Comparison of ENCODE assay signal across 1 fruit fly cellular context in the genomic region with DNA sequence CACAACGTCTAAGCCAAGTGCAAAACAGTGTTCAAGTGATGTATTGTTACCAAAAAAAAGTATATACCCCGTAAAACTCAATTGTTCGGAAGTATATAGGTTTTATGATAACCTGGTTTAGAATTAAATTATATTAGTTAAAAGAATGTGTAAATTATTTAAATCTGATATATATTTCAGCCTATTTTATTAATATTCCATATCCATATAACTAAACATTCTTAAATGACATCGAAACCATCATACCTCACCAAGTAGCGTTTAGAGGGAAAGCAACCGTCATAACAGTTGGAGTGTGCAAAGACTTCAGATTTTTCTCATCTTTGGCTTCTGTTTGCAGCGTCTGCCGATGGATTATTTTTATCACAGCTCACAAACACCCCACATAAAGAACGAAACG.
TF ChIP-seq lines count a peak whose summit lies in the region.

No protein-coding gene starts in this region.

TF ChIP-seq in whole organism, embryonic, 481 proteins besides CTCF, POLR2A, EP300 and RAD21 (continued from another document and continues in another):
- TF ChIP-seq CG11398 (GFP tag; optimal IDR thresholded peaks at IDR 0.05; lab: Kevin White, UChicago), result no peak
- TF ChIP-seq Ptx1 (GFP tag; IDR thresholded peaks at IDR 0.05; lab: Robert Waterston, UW), result peak; percentile 86
- no peak for TF ChIP-seq Trl (optimal IDR thresholded peaks at IDR 0.05; lab: Kevin White, UChicago)
- TF ChIP-seq Trl (GFP tag; optimal IDR thresholded peaks at IDR 0.05; lab: Kevin White, UChicago), result peak; percentile 14
- TF ChIP-seq dmrt99B (tag; optimal IDR thresholded peaks at IDR 0.05; lab: Kevin White, UChicago), result peak; percentile 90
- no peak for TF ChIP-seq fu2 (GFP tag; optimal IDR thresholded peaks at IDR 0.05; lab: Kevin White, UChicago)
- TF ChIP-seq chn (GFP tag; optimal IDR thresholded peaks at IDR 0.05; lab: Kevin White, UChicago), result peak; percentile 19
- TF ChIP-seq so (GFP tag; IDR thresholded peaks at IDR 0.05; lab: Robert Waterston, UW), result peak; percentile 84
- TF ChIP-seq ATbp (GFP tag; optimal IDR thresholded peaks at IDR 0.05; lab: Kevin White, UChicago), result peak; percentile 71
- peak; percentile 79 for TF ChIP-seq sens (GFP tag; lab: Kevin White, UChicago)
- TF ChIP-seq crp (GFP tag; optimal IDR thresholded peaks at IDR 0.05; lab: Kevin White, UChicago), result no peak
- peak; percentile 11 for TF ChIP-seq cato (GFP tag; optimal IDR thresholded peaks at IDR 0.05; lab: Kevin White, UChicago; ENCODE audit: borderline replicate concordance)
- TF ChIP-seq Dad (GFP tag; optimal IDR thresholded peaks at IDR 0.05; lab: Kevin White, UChicago), result no peak
- TF ChIP-seq Gug (GFP tag; IDR thresholded peaks at IDR 0.05; lab: Robert Waterston, UW), result peak; percentile 45; the same call in 1 of the 4 replicates
- TF ChIP-seq Elba2 (GFP tag; optimal IDR thresholded peaks at IDR 0.05; lab: Kevin White, UChicago), result no peak
- no peak for TF ChIP-seq CG4328 (GFP tag; optimal IDR thresholded peaks at IDR 0.05; lab: Kevin White, UChicago)
- peak; percentile 69 for TF ChIP-seq sug (tag; optimal IDR thresholded peaks at IDR 0.05; lab: Kevin White, UChicago)
- peak; percentile 77 for TF ChIP-seq az2 (GFP tag; optimal IDR thresholded peaks at IDR 0.05; lab: Kevin White, UChicago)
- TF ChIP-seq CG9932 (GFP tag; IDR thresholded peaks at IDR 0.05; lab: Robert Waterston, UW), result peak; percentile 77
- TF ChIP-seq fd96Cb (tag; optimal IDR thresholded peaks at IDR 0.05; lab: Kevin White, UChicago), result peak; percentile 82
- TF ChIP-seq sima (GFP tag; optimal IDR thresholded peaks at IDR 0.05; lab: Kevin White, UChicago), result no peak
- peak; percentile 92 for TF ChIP-seq Sox102F (GFP tag; optimal IDR thresholded peaks at IDR 0.05; lab: Kevin White, UChicago)
- TF ChIP-seq grau (tag; optimal IDR thresholded peaks at IDR 0.05; lab: Kevin White, UChicago), result peak; percentile 87
- TF ChIP-seq zfh2 (GFP tag; optimal IDR thresholded peaks at IDR 0.05; lab: Kevin White, UChicago), result no peak
- peak; percentile 63 for TF ChIP-seq CG18764 (GFP tag; optimal IDR thresholded peaks at IDR 0.05; lab: Kevin White, UChicago)
- peak; percentile 62 for TF ChIP-seq CG8765 (GFP tag; IDR thresholded peaks at IDR 0.05; lab: Robert Waterston, UW)
- no peak for TF ChIP-seq p53 (GFP tag; optimal IDR thresholded peaks at IDR 0.05; lab: Kevin White, UChicago)
- TF ChIP-seq CG18476 (GFP tag; optimal IDR thresholded peaks at IDR 0.05; lab: Kevin White, UChicago), result peak; percentile 53
- peak; percentile 77 for TF ChIP-seq peb (GFP tag; IDR thresholded peaks at IDR 0.05; lab: Robert Waterston, UW)
- TF ChIP-seq Hr78 (GFP tag; optimal IDR thresholded peaks at IDR 0.05; lab: Kevin White, UChicago), result peak in 1 of 2 experiments; percentile 38
- TF ChIP-seq tap (tag; optimal IDR thresholded peaks at IDR 0.05; lab: Kevin White, UChicago), result peak; percentile 91
- TF ChIP-seq CG11696 (GFP tag; IDR thresholded peaks at IDR 0.05; lab: Robert Waterston, UW), result peak; percentile 68
- TF ChIP-seq CG34224 (GFP tag; IDR thresholded peaks at IDR 0.05; lab: Robert Waterston, UW; ENCODE audit: partially characterized antibody), result no peak
- TF ChIP-seq ssp (GFP tag; IDR thresholded peaks at IDR 0.05; lab: Robert Waterston, UW), result peak; percentile 69
- TF ChIP-seq CG9727 (GFP tag; optimal IDR thresholded peaks at IDR 0.05; lab: Kevin White, UChicago), result peak; percentile 83
- no peak for TF ChIP-seq Neu2 (GFP tag; optimal IDR thresholded peaks at IDR 0.05; lab: Kevin White, UChicago; ENCODE audit: borderline replicate concordance)
- TF ChIP-seq MBD-R2 (GFP tag; IDR thresholded peaks at IDR 0.05; lab: Robert Waterston, UW), result peak; percentile 35; the same call in 1 of the 2 replicates
- TF ChIP-seq CG12104 (GFP tag; optimal IDR thresholded peaks at IDR 0.05; lab: Kevin White, UChicago), result peak; percentile 73
- peak; percentile 72 for TF ChIP-seq onecut (GFP tag; IDR thresholded peaks at IDR 0.05; lab: Robert Waterston, UW)
- TF ChIP-seq sqz (GFP tag; optimal IDR thresholded peaks at IDR 0.05; lab: Kevin White, UChicago), result peak; percentile 80
- TF ChIP-seq CG5245 (GFP tag; optimal IDR thresholded peaks at IDR 0.05; lab: Kevin White, UChicago), result peak; percentile 67
- TF ChIP-seq nerfin-1 (tag; optimal IDR thresholded peaks at IDR 0.05; lab: Kevin White, UChicago), result peak; percentile 70
- TF ChIP-seq CG2120 (GFP tag; optimal IDR thresholded peaks at IDR 0.05; lab: Kevin White, UChicago), result peak; percentile 63
- TF ChIP-seq dpn (GFP tag; optimal IDR thresholded peaks at IDR 0.05; lab: Kevin White, UChicago), result peak in 1 of 2 experiments; percentile 73
- no peak for TF ChIP-seq her (GFP tag; optimal IDR thresholded peaks at IDR 0.05; lab: Kevin White, UChicago)
- peak; percentile 77 for TF ChIP-seq CG17385 (GFP tag; optimal IDR thresholded peaks at IDR 0.05; lab: Kevin White, UChicago)
- TF ChIP-seq CG15696 (tag; optimal IDR thresholded peaks at IDR 0.05; lab: Kevin White, UChicago), result peak; percentile 89
- no peak for TF ChIP-seq yki (optimal IDR thresholded peaks at IDR 0.05; lab: Kevin White, UChicago)
- TF ChIP-seq Hey (tag; optimal IDR thresholded peaks at IDR 0.05; lab: Kevin White, UChicago), result no peak
- no peak; the same call in 2 of the 3 replicates for TF ChIP-seq Optix (GFP tag; IDR thresholded peaks at IDR 0.05; lab: Robert Waterston, UW)
- peak; percentile 91 for TF ChIP-seq CG17829 (tag; optimal IDR thresholded peaks at IDR 0.05; lab: Kevin White, UChicago)
- TF ChIP-seq CG12391 (tag; optimal IDR thresholded peaks at IDR 0.05; lab: Kevin White, UChicago), result peak; percentile 89
- peak; percentile 55; the same call in 1 of the 2 replicates for TF ChIP-seq ro (GFP tag; IDR thresholded peaks at IDR 0.05; lab: Robert Waterston, UW)
- peak; percentile 93 for TF ChIP-seq CG2712 (tag; optimal IDR thresholded peaks at IDR 0.05; lab: Kevin White, UChicago)
- TF ChIP-seq BtbVII (GFP tag; optimal IDR thresholded peaks at IDR 0.05; lab: Kevin White, UChicago), result peak; percentile 44
- TF ChIP-seq CG7963 (GFP tag; IDR thresholded peaks at IDR 0.05; lab: Robert Waterston, UW; ENCODE audit: partially characterized antibody), result no peak
- TF ChIP-seq stc (GFP tag; IDR thresholded peaks at IDR 0.05; lab: Robert Waterston, UW), result peak; percentile 87
- TF ChIP-seq CG13296 (GFP tag; optimal IDR thresholded peaks at IDR 0.05; lab: Kevin White, UChicago), result peak; percentile 70
- TF ChIP-seq CG8290 (GFP tag; optimal IDR thresholded peaks at IDR 0.05; lab: Kevin White, UChicago), result peak; percentile 50
- TF ChIP-seq CG8290 (tag; optimal IDR thresholded peaks at IDR 0.05; lab: Kevin White, UChicago), result peak in 1 of 2 experiments; percentile 28
- peak; percentile 57; the same call in 1 of the 2 replicates for TF ChIP-seq CG6272 (GFP tag; IDR thresholded peaks at IDR 0.05; lab: Robert Waterston, UW)
- peak; percentile 84 for TF ChIP-seq phol (tag; optimal IDR thresholded peaks at IDR 0.05; lab: Kevin White, UChicago)
- TF ChIP-seq Sin3A (optimal IDR thresholded peaks at IDR 0.05; lab: Kevin White, UChicago), result no peak
- peak; percentile 62; the same call in 2 of the 3 replicates for TF ChIP-seq CG14050 (GFP tag; IDR thresholded peaks at IDR 0.05; lab: Robert Waterston, UW)
- TF ChIP-seq YL-1 (GFP tag; optimal IDR thresholded peaks at IDR 0.05; lab: Kevin White, UChicago), result no peak
- peak; percentile 88 for TF ChIP-seq Blimp-1 (GFP tag; optimal IDR thresholded peaks at IDR 0.05; lab: Kevin White, UChicago)
- TF ChIP-seq gcm (GFP tag; optimal IDR thresholded peaks at IDR 0.05; lab: Kevin White, UChicago), result peak; percentile 84
- TF ChIP-seq fd3F (GFP tag; optimal IDR thresholded peaks at IDR 0.05; lab: Kevin White, UChicago), result peak; percentile 79
- TF ChIP-seq CG8281 (tag; optimal IDR thresholded peaks at IDR 0.05; lab: Kevin White, UChicago), result peak; percentile 31
- no peak for TF ChIP-seq jumu (GFP tag; optimal IDR thresholded peaks at IDR 0.05; lab: Kevin White, UChicago)
- TF ChIP-seq NC2α (GFP tag; optimal IDR thresholded peaks at IDR 0.05; lab: Kevin White, UChicago), result no peak
- TF ChIP-seq CG7928 (GFP tag; optimal IDR thresholded peaks at IDR 0.05; lab: Kevin White, UChicago), result peak; percentile 35
- no peak for TF ChIP-seq Ets97D (GFP tag; optimal IDR thresholded peaks at IDR 0.05; lab: Kevin White, UChicago)
- TF ChIP-seq Fer2 (tag; optimal IDR thresholded peaks at IDR 0.05; lab: Kevin White, UChicago), result peak; percentile 53
- peak; percentile 90 for TF ChIP-seq CG8924 (tag; optimal IDR thresholded peaks at IDR 0.05; lab: Kevin White, UChicago)
- peak; percentile 72 for TF ChIP-seq tin (GFP tag; optimal IDR thresholded peaks at IDR 0.05; lab: Kevin White, UChicago)
- peak; percentile 85 for TF ChIP-seq CG32772 (GFP tag; IDR thresholded peaks at IDR 0.05; lab: Robert Waterston, UW)
- peak; percentile 87 for TF ChIP-seq Awh (GFP tag; IDR thresholded peaks at IDR 0.05; lab: Robert Waterston, UW)
- peak; percentile 85 for TF ChIP-seq Fer1 (GFP tag; optimal IDR thresholded peaks at IDR 0.05; lab: Kevin White, UChicago)
- TF ChIP-seq CG3995 (GFP tag; optimal IDR thresholded peaks at IDR 0.05; lab: Kevin White, UChicago), result no peak
- no peak for TF ChIP-seq bbx (GFP tag; IDR thresholded peaks at IDR 0.05; lab: Robert Waterston, UW; ENCODE audit: partially characterized antibody)
- peak; percentile 39 for TF ChIP-seq exex (tag; optimal IDR thresholded peaks at IDR 0.05; lab: Kevin White, UChicago)
- peak; percentile 39 for TF ChIP-seq CG6854 (GFP tag; optimal IDR thresholded peaks at IDR 0.05; lab: Kevin White, UChicago)
- peak; percentile 62 for TF ChIP-seq CG7745 (tag; optimal IDR thresholded peaks at IDR 0.05; lab: Kevin White, UChicago)
- peak; percentile 63; the same call in 1 of the 3 replicates for TF ChIP-seq Mrtf (GFP tag; IDR thresholded peaks at IDR 0.05; lab: Robert Waterston, UW)
- peak; percentile 64 for TF ChIP-seq CG3847 (GFP tag; IDR thresholded peaks at IDR 0.05; lab: Robert Waterston, UW)
- no peak for TF ChIP-seq gfzf (GFP tag; optimal IDR thresholded peaks at IDR 0.05; lab: Kevin White, UChicago)
- TF ChIP-seq prd (optimal IDR thresholded peaks at IDR 0.05; lab: Kevin White, UChicago), result no peak
- peak; percentile 95 for TF ChIP-seq prd (GFP tag; IDR thresholded peaks at IDR 0.05; lab: Robert Waterston, UW)
- peak; percentile 78 for TF ChIP-seq CG14014 (GFP tag; IDR thresholded peaks at IDR 0.05; lab: Robert Waterston, UW)
- TF ChIP-seq Chrac-16 (GFP tag; optimal IDR thresholded peaks at IDR 0.05; lab: Kevin White, UChicago), result peak; percentile 73
- TF ChIP-seq dati (GFP tag; IDR thresholded peaks at IDR 0.05; lab: Robert Waterston, UW), result no peak
- TF ChIP-seq CG9876 (GFP tag; optimal IDR thresholded peaks at IDR 0.05; lab: Kevin White, UChicago), result no peak
- TF ChIP-seq HLHmδ (GFP tag; optimal IDR thresholded peaks at IDR 0.05; lab: Kevin White, UChicago), result no peak
- TF ChIP-seq lov (optimal IDR thresholded peaks at IDR 0.05; lab: Kevin White, UChicago), result no peak
- TF ChIP-seq lov (GFP tag; IDR thresholded peaks at IDR 0.05; lab: Robert Waterston, UW), result peak; percentile 81
- peak; percentile 84 for TF ChIP-seq HLH3B (GFP tag; IDR thresholded peaks at IDR 0.05; lab: Robert Waterston, UW)
- no peak for TF ChIP-seq repo (GFP tag; optimal IDR thresholded peaks at IDR 0.05; lab: Kevin White, UChicago)
- peak; percentile 58 for TF ChIP-seq CG9437 (GFP tag; optimal IDR thresholded peaks at IDR 0.05; lab: Kevin White, UChicago)
- peak; percentile 54; the same call in 1 of the 2 replicates for TF ChIP-seq E2f2 (GFP tag; IDR thresholded peaks at IDR 0.05; lab: Robert Waterston, UW)
- TF ChIP-seq CG16815 (GFP tag; optimal IDR thresholded peaks at IDR 0.05; lab: Kevin White, UChicago), result peak; percentile 69
- TF ChIP-seq abd-A (tag; optimal IDR thresholded peaks at IDR 0.05; lab: Kevin White, UChicago), result peak; percentile 30
- peak; percentile 84 for TF ChIP-seq CG14710 (tag; optimal IDR thresholded peaks at IDR 0.05; lab: Kevin White, UChicago)
- TF ChIP-seq Lim3 (GFP tag; IDR thresholded peaks at IDR 0.05; lab: Robert Waterston, UW), result peak; percentile 50; the same call in 1 of the 2 replicates
- no peak for TF ChIP-seq h (optimal IDR thresholded peaks at IDR 0.05; lab: Kevin White, UChicago)
- TF ChIP-seq lbe (GFP tag; optimal IDR thresholded peaks at IDR 0.05; lab: Kevin White, UChicago), result peak; percentile 23
- TF ChIP-seq crc (GFP tag; optimal IDR thresholded peaks at IDR 0.05; lab: Kevin White, UChicago), result no peak
- no peak for TF ChIP-seq CG14860 (GFP tag; IDR thresholded peaks at IDR 0.05; lab: Robert Waterston, UW; ENCODE audit: partially characterized antibody)
- TF ChIP-seq CG17328 (GFP tag; IDR thresholded peaks at IDR 0.05; lab: Robert Waterston, UW), result peak; percentile 89
- peak; percentile 89 for TF ChIP-seq zfh1 (GFP tag; IDR thresholded peaks at IDR 0.05; lab: Robert Waterston, UW)
- peak; percentile 25 for TF ChIP-seq CG12071 (GFP tag; optimal IDR thresholded peaks at IDR 0.05; lab: Kevin White, UChicago)
- peak; percentile 38 for TF ChIP-seq CG15479 (GFP tag; optimal IDR thresholded peaks at IDR 0.05; lab: Kevin White, UChicago)
- TF ChIP-seq Opbp (GFP tag; IDR thresholded peaks at IDR 0.05; lab: Robert Waterston, UW; ENCODE audit: partially characterized antibody), result no peak
- peak; percentile 47; the same call in 1 of the 3 replicates for TF ChIP-seq CG3726 (GFP tag; IDR thresholded peaks at IDR 0.05; lab: Robert Waterston, UW)
- TF ChIP-seq CG2875 (GFP tag; optimal IDR thresholded peaks at IDR 0.05; lab: Kevin White, UChicago), result peak; percentile 61
- TF ChIP-seq wdn (GFP tag; IDR thresholded peaks at IDR 0.05; lab: Robert Waterston, UW), result 0 out of 2 replicates have a peak, but pooled peaks have one; percentile 34
- no peak for TF ChIP-seq pzg (GFP tag; optimal IDR thresholded peaks at IDR 0.05; lab: Kevin White, UChicago)
- peak; percentile 91 for TF ChIP-seq D19B (GFP tag; optimal IDR thresholded peaks at IDR 0.05; lab: Kevin White, UChicago)
- TF ChIP-seq Eip74EF (GFP tag; optimal IDR thresholded peaks at IDR 0.05; lab: Kevin White, UChicago), result peak in 1 of 2 experiments; percentile 72
- no peak for TF ChIP-seq ac (GFP tag; optimal IDR thresholded peaks at IDR 0.05; lab: Kevin White, UChicago)
- TF ChIP-seq GATAe (GFP tag; conservative IDR thresholded peaks at IDR 0.05; lab: Robert Waterston, UW), result no peak
- TF ChIP-seq CG7839 (tag; optimal IDR thresholded peaks at IDR 0.05; lab: Kevin White, UChicago), result peak; percentile 89
- peak; percentile 88 for TF ChIP-seq CG31441 (GFP tag; IDR thresholded peaks at IDR 0.05; lab: Robert Waterston, UW)
- TF ChIP-seq CG6765 (GFP tag; optimal IDR thresholded peaks at IDR 0.05; lab: Kevin White, UChicago), result peak; percentile 38
- peak; percentile 76 for TF ChIP-seq CG10147 (GFP tag; optimal IDR thresholded peaks at IDR 0.05; lab: Kevin White, UChicago)
- TF ChIP-seq Usf (GFP tag; optimal IDR thresholded peaks at IDR 0.05; lab: Kevin White, UChicago), result peak; percentile 10
